Fruit fly (Drosophila melanogaster): ENCODE measurements around the gene CG14439.

The CG14439 gene

dm6 chrX:6708138-6708537 is 39.2 kb upstream of the CG14439 start:
- TF ChIP-seq foxo (GFP tag; optimal IDR thresholded peaks at IDR 0.05) (no peak), woc (GFP tag; optimal IDR thresholded peaks at IDR 0.05) (no peak), Myc (optimal IDR thresholded peaks at IDR 0.05) (no peak), Dif (GFP tag; optimal IDR thresholded peaks at IDR 0.05; ENCODE audit: partially characterized antibody) (peak; percentile 25), CG9705 (GFP tag; optimal IDR thresholded peaks at IDR 0.05) (no peak), br (GFP tag; optimal IDR thresholded peaks at IDR 0.05) (no peak)

- no peak for TF ChIP-seq jim (GFP tag; optimal IDR thresholded peaks at IDR 0.05)
- no peak for TF ChIP-seq psq (GFP tag; optimal IDR thresholded peaks at IDR 0.05)
- no peak for TF ChIP-seq Vsx2 (GFP tag; optimal IDR thresholded peaks at IDR 0.05; ENCODE audit: partially characterized antibody)
- TF ChIP-seq N (GFP tag; optimal IDR thresholded peaks at IDR 0.05) = no peak
- TF ChIP-seq foxo (GFP tag; optimal IDR thresholded peaks at IDR 0.05) = no peak
- no peak for TF ChIP-seq OdsH (GFP tag; optimal IDR thresholded peaks at IDR 0.05)
- no peak for TF ChIP-seq dsf (GFP tag; optimal IDR thresholded peaks at IDR 0.05; ENCODE audit: borderline replicate concordance)
- TF ChIP-seq CG32264 (GFP tag; optimal IDR thresholded peaks at IDR 0.05) = no peak
- TF ChIP-seq dmrt93B (GFP tag; optimal IDR thresholded peaks at IDR 0.05) = no peak
- no peak for TF ChIP-seq dl (GFP tag; optimal IDR thresholded peaks at IDR 0.05; ENCODE audit: insufficient read depth in 1 of 2, partially characterized antibody in 2 of 2)
- TF ChIP-seq fru (GFP tag; optimal IDR thresholded peaks at IDR 0.05) = no peak
- no peak for TF ChIP-seq Hnf4 (GFP tag; optimal IDR thresholded peaks at IDR 0.05)
Observed at dm6 chrX:6708580-6709199, 38.7 kb upstream of the CG14439 start.

- TF ChIP-seq tai (GFP tag; optimal IDR thresholded peaks at IDR 0.05) (no peak), psq (GFP tag; optimal IDR thresholded peaks at IDR 0.05) (no peak), br (GFP tag; optimal IDR thresholded peaks at IDR 0.05) (no peak), Abd-B (GFP tag; optimal IDR thresholded peaks at IDR 0.05) (no peak), OdsH (GFP tag; optimal IDR thresholded peaks at IDR 0.05) (no peak), brk (GFP tag; optimal IDR thresholded peaks at IDR 0.05) (no peak), CG32264 (GFP tag; optimal IDR thresholded peaks at IDR 0.05) (no peak)
Observed at dm6 chrX:6709252-6710037, 37.9 kb upstream of the CG14439 start.

- no peak for TF ChIP-seq pan (optimal IDR thresholded peaks at IDR 0.05)
- no peak for TF ChIP-seq HLH106 (tag; optimal IDR thresholded peaks at IDR 0.05)
- TF ChIP-seq rgr (GFP tag; optimal IDR thresholded peaks at IDR 0.05) = no peak
- TF ChIP-seq dl (GFP tag; optimal IDR thresholded peaks at IDR 0.05; ENCODE audit: insufficient read depth in 1 of 2, partially characterized antibody in 2 of 2) = no peak
- TF ChIP-seq lola (GFP tag; optimal IDR thresholded peaks at IDR 0.05) = no peak
- no peak for TF ChIP-seq sv (GFP tag; optimal IDR thresholded peaks at IDR 0.05)
- TF ChIP-seq psq (GFP tag; optimal IDR thresholded peaks at IDR 0.05) = no peak
- no peak for TF ChIP-seq Sp1 (GFP tag; optimal IDR thresholded peaks at IDR 0.05)
- TF ChIP-seq Myc (optimal IDR thresholded peaks at IDR 0.05) = no peak
- TF ChIP-seq foxo (GFP tag; optimal IDR thresholded peaks at IDR 0.05) = no peak
- no peak for TF ChIP-seq Dif (GFP tag; optimal IDR thresholded peaks at IDR 0.05; ENCODE audit: partially characterized antibody)
- TF ChIP-seq Dfd (GFP tag; optimal IDR thresholded peaks at IDR 0.05) = no peak
- TF ChIP-seq GATAd (GFP tag; optimal IDR thresholded peaks at IDR 0.05) = no peak
- no peak for TF ChIP-seq CG9705 (GFP tag; optimal IDR thresholded peaks at IDR 0.05)
- no peak for TF ChIP-seq sage (GFP tag; optimal IDR thresholded peaks at IDR 0.05)
- TF ChIP-seq OdsH (GFP tag; optimal IDR thresholded peaks at IDR 0.05) = no peak
Observed at dm6 chrX:6710258-6710657, 37.1 kb upstream of the CG14439 start.

dm6 chrX:6710665-6711064 is 36.7 kb upstream of the CG14439 start:
- TF ChIP-seq lola (GFP tag; optimal IDR thresholded peaks at IDR 0.05) = no peak
- no peak for TF ChIP-seq psq (GFP tag; optimal IDR thresholded peaks at IDR 0.05)
- TF ChIP-seq Vsx2 (GFP tag; optimal IDR thresholded peaks at IDR 0.05; ENCODE audit: partially characterized antibody) = no peak
- no peak for TF ChIP-seq woc (GFP tag; optimal IDR thresholded peaks at IDR 0.05)
- TF ChIP-seq Dif (GFP tag; optimal IDR thresholded peaks at IDR 0.05; ENCODE audit: partially characterized antibody) = no peak
- TF ChIP-seq Myc (optimal IDR thresholded peaks at IDR 0.05) = no peak
- no peak for TF ChIP-seq sage (GFP tag; optimal IDR thresholded peaks at IDR 0.05)
- no peak for TF ChIP-seq sv (GFP tag; optimal IDR thresholded peaks at IDR 0.05)
- TF ChIP-seq brk (GFP tag; optimal IDR thresholded peaks at IDR 0.05) = no peak
- TF ChIP-seq fru (GFP tag; optimal IDR thresholded peaks at IDR 0.05) = no peak
